Worm (Caenorhabditis elegans) whole organism, mixed stage, embryonic: ENCODE results near the gene C23G10.2.

Experiments
- bed-3 ChIP-seq: fragments of 200-800 bp; sonication (Bioruptor generic); optimal IDR thresholded peaks from 3 replicates; lab custom pipeline; 2018; ENCODE audit warnings: mild to moderate bottlenecking, missing genetic modification characterization, moderate library complexity, missing compliant biosample characterization
- mep-1 ChIP-seq: fragments of 150-350 bp; optimal IDR thresholded peaks from 2 replicates; lab custom pipeline; 2017; ENCODE audit warnings: missing biosample characterization, missing genetic modification reagents, missing genetic modification characterization, inconsistent platforms
- nhr-76 ChIP-seq: sonication (generic microtip); optimal IDR thresholded peaks from 2 replicates; lab custom pipeline; 2017; ENCODE audit warnings: missing biosample characterization, missing genetic modification characterization

- TF ChIP-seq mep-1 (tag; lab: Kevin White, UChicago) = no peak
- TF ChIP-seq bed-3 (GFP tag; lab: Kevin White, UChicago) = no peak
- TF ChIP-seq nhr-76 (tag; lab: Kevin White, UChicago) = no peak
Measured at ce11 chrIII:6240528-6240927, 32.7 kb downstream of the C23G10.2 start, which contains the start of gene T12A2.3.
